Worm (Caenorhabditis elegans): ENCODE measurements around the gene pam-1.

Gene pam-1

ce11 chrIV:7573944-7574343 lies 23.3 kb upstream of the pam-1 start (continued):
- peak; percentile 65 for TF ChIP-seq dpl-1 (GFP tag; optimal IDR thresholded peaks at IDR 0.05)
- TF ChIP-seq spr-3 (GFP tag; optimal IDR thresholded peaks at IDR 0.05) = peak; percentile 83
- peak; percentile 87 for TF ChIP-seq rbr-2 (tag; optimal IDR thresholded peaks at IDR 0.05)
- peak; percentile 88 for TF ChIP-seq madf-9 (GFP tag; conservative IDR thresholded peaks at IDR 0.05)
- TF ChIP-seq nhr-48 (tag; optimal IDR thresholded peaks at IDR 0.05) = peak; percentile 81
- TF ChIP-seq ZK337.2 (GFP tag; IDR thresholded peaks at IDR 0.05) = peak; percentile 74; the same call in 1 of the 2 replicates
- peak; percentile 93 for TF ChIP-seq Y5F2A.4 (GFP tag; optimal IDR thresholded peaks at IDR 0.05)
- no peak for TF ChIP-seq ceh-62 (tag; optimal IDR thresholded peaks at IDR 0.05)
- TF ChIP-seq mdt-29 (GFP tag; IDR thresholded peaks at IDR 0.05) = peak; percentile 81; the same call in 1 of the 2 replicates
- peak; percentile 59 for TF ChIP-seq hlh-11 (tag; optimal IDR thresholded peaks at IDR 0.05)
- TF ChIP-seq nhr-25 (tag; optimal IDR thresholded peaks at IDR 0.05; ENCODE audit: borderline replicate concordance, insufficient read depth) = peak; percentile 38
- peak; percentile 85 for TF ChIP-seq lir-3 (tag; optimal IDR thresholded peaks at IDR 0.05)
- peak; percentile 95 for TF ChIP-seq snpc-1.2 (GFP tag; IDR thresholded peaks at IDR 0.05)
- peak; percentile 68 for TF ChIP-seq ama-1 (optimal IDR thresholded peaks at IDR 0.05)
- 0 out of 2 replicates have a peak, but pooled peaks have one; percentile 33 for TF ChIP-seq Y75B8A.6 (GFP tag; IDR thresholded peaks at IDR 0.05)
- peak; percentile 94 for TF ChIP-seq ctbp-1 (GFP tag; IDR thresholded peaks at IDR 0.05)
- TF ChIP-seq zfp-3 (GFP tag; conservative IDR thresholded peaks at IDR 0.05) = peak; percentile 84
- TF ChIP-seq ceh-20 (GFP tag; IDR thresholded peaks at IDR 0.05) = no peak; the same call in none of the 2 replicates
- TF ChIP-seq dmd-9 (GFP tag; IDR thresholded peaks at IDR 0.05) = peak; percentile 79; the same call in 1 of the 2 replicates
- peak; percentile 81 for TF ChIP-seq nhr-102 (tag; optimal IDR thresholded peaks at IDR 0.05)
- TF ChIP-seq aly-2 (tag; optimal IDR thresholded peaks at IDR 0.05) = peak; percentile 85
- peak; percentile 98 for TF ChIP-seq egl-43 (GFP tag; IDR thresholded peaks at IDR 0.05)
- 0 out of 2 replicates have a peak, but pooled peaks have one; percentile 21 for TF ChIP-seq set-16 (GFP tag; IDR thresholded peaks at IDR 0.05)
- peak; percentile 41 for TF ChIP-seq jun-1 (tag; optimal IDR thresholded peaks at IDR 0.05)
- peak; percentile 50 for TF ChIP-seq nhr-6 (tag; optimal IDR thresholded peaks at IDR 0.05)
- TF ChIP-seq php-3 (GFP tag; IDR thresholded peaks at IDR 0.05) = peak; percentile 89
- peak; percentile 93 for TF ChIP-seq mes-2 (tag; optimal IDR thresholded peaks at IDR 0.05; ENCODE audit: poor library complexity, severe bottlenecking)
- peak; percentile 92 for TF ChIP-seq lin-1 (GFP tag; IDR thresholded peaks at IDR 0.05)
- peak; percentile 86 for TF ChIP-seq mep-1 (tag; optimal IDR thresholded peaks at IDR 0.05)
- no peak for TF ChIP-seq ZK546.5 (tag; optimal IDR thresholded peaks at IDR 0.05)
- TF ChIP-seq gei-8 (GFP tag; optimal IDR thresholded peaks at IDR 0.05) = peak; percentile 92
- TF ChIP-seq spr-1 (tag; optimal IDR thresholded peaks at IDR 0.05) = peak; percentile 89
- TF ChIP-seq lin-13 (GFP tag; optimal IDR thresholded peaks at IDR 0.05) = peak; percentile 83
- peak; percentile 79 for TF ChIP-seq saeg-2 (GFP tag; IDR thresholded peaks at IDR 0.05)
- TF ChIP-seq ceh-32 (tag; optimal IDR thresholded peaks at IDR 0.05; ENCODE audit: poor library complexity) = peak; percentile 31
- peak; percentile 95 for TF ChIP-seq pha-4 (GFP tag; IDR thresholded peaks at IDR 0.05)
- TF ChIP-seq pha-4 (tag; optimal IDR thresholded peaks at IDR 0.05) = no peak
- peak; percentile 94 for TF ChIP-seq hmg-1.1 (GFP tag; IDR thresholded peaks at IDR 0.05)
- TF ChIP-seq lin-29 (GFP tag; IDR thresholded peaks at IDR 0.05) = peak; percentile 60; the same call in 1 of the 2 replicates
- peak; percentile 93 for TF ChIP-seq ceh-44 (GFP tag; IDR thresholded peaks at IDR 0.05)
- TF ChIP-seq aha-1 (tag) = peak; percentile 98
- TF ChIP-seq lim-7 (GFP tag; IDR thresholded peaks at IDR 0.05) = peak; percentile 100
- TF ChIP-seq daf-16 (GFP tag; optimal IDR thresholded peaks at IDR 0.05) = peak; percentile 73 to 97
- peak; percentile 82 for TF ChIP-seq daf-16 (tag; optimal IDR thresholded peaks at IDR 0.05)
- TF ChIP-seq F37D6.2 (tag; optimal IDR thresholded peaks at IDR 0.05) = peak; percentile 70
- TF ChIP-seq D1046.2 (GFP tag; IDR thresholded peaks at IDR 0.05) = peak; percentile 84; the same call in 1 of the 2 replicates
- peak; percentile 95 for TF ChIP-seq sdz-12 (GFP tag; optimal IDR thresholded peaks at IDR 0.05)
- TF ChIP-seq mdl-1 (tag; optimal IDR thresholded peaks at IDR 0.05) = peak in 1 of 2 experiments; percentile 21
- no peak for TF ChIP-seq tag-97 (GFP tag; IDR thresholded peaks at IDR 0.05)
- TF ChIP-seq T26A8.4 (GFP tag; IDR thresholded peaks at IDR 0.05) = peak; percentile 88
- no peak for TF ChIP-seq ztf-11 (tag; optimal IDR thresholded peaks at IDR 0.05)
